Worm (Caenorhabditis elegans): ENCODE data around the gene F28C6.9.

F28C6.9 gene

DNA sequence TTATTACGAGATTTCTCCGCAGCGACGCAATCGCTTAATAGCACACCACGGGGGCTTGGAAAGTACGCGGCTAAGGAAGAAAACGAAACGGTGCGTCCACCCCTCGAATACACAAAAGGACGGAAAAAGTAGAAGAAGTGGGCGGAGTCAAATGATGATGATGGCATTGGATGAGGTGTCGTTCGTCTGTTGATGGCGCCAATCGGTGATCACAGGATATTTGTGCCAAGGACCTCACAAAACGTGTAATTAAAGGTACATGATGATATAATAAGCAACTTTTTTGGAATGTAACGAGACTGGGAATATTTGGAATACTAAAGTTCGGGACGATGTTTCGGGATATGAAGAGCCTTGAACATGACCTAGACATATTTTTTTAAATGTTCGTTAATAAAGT is 24.4 kb upstream of the F28C6.9 start, which contains the start of gene cutl-12:
TSS of gene cutl-12 (minus strand) at position 101 of the 400 bp plus-strand sequence.
- TF ChIP-seq elt-1 (tag; optimal IDR thresholded peaks at IDR 0.05) (no peak), pha-4 (tag; optimal IDR thresholded peaks at IDR 0.05) (no peak)

DNA sequence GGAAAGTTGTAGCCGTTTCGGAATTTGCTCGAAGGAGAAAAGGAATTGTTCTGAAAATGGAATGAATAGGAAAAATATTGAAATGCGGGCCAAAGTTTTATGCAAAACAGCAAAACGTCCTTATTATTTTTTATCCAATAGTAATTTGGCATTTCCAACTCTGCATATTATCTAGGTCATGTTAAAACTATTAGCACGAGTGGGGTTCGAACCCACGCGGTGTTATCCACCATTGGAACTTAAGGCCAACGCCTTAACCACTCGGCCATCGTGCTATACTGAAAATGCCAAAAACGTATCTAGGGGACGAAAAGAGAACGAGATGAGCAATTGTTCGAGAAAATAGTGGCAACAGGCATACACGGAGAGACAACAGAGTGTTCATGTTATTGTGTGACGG is 21.8 kb upstream of the F28C6.9 start:
- no peak for TF ChIP-seq R02D3.7 (tag; optimal IDR thresholded peaks at IDR 0.05)
- TF ChIP-seq nhr-43 (tag; optimal IDR thresholded peaks at IDR 0.05; ENCODE audit: poor library complexity, severe bottlenecking), result no peak
- TF ChIP-seq fos-1 (tag; optimal IDR thresholded peaks at IDR 0.05), result no peak
- TF ChIP-seq nhr-12 (tag; optimal IDR thresholded peaks at IDR 0.05), result no peak
- no peak for TF ChIP-seq egl-27 (tag; optimal IDR thresholded peaks at IDR 0.05)
- no peak for TF ChIP-seq eor-1 (tag; optimal IDR thresholded peaks at IDR 0.05)
- no peak for TF ChIP-seq elt-2 (tag; optimal IDR thresholded peaks at IDR 0.05)
- TF ChIP-seq zag-1 (tag; optimal IDR thresholded peaks at IDR 0.05), result no peak
- no peak for TF ChIP-seq hmg-11 (tag; optimal IDR thresholded peaks at IDR 0.05)
- no peak for TF ChIP-seq nhr-237 (tag; optimal IDR thresholded peaks at IDR 0.05)
- no peak for TF ChIP-seq nhr-76 (tag; optimal IDR thresholded peaks at IDR 0.05)
- no peak for TF ChIP-seq jun-1 (tag; optimal IDR thresholded peaks at IDR 0.05)
- no peak for TF ChIP-seq pha-4 (tag; optimal IDR thresholded peaks at IDR 0.05)
- TF ChIP-seq ceh-82 (tag; optimal IDR thresholded peaks at IDR 0.05), result no peak
- no peak for TF ChIP-seq fkh-10 (GFP tag; optimal IDR thresholded peaks at IDR 0.05)
- no peak for TF ChIP-seq elt-3 (tag; optimal IDR thresholded peaks at IDR 0.05)
- no peak for TF ChIP-seq nhr-11 (tag; optimal IDR thresholded peaks at IDR 0.05)
- no peak for TF ChIP-seq ceh-28 (tag; optimal IDR thresholded peaks at IDR 0.05)
- TF ChIP-seq sea-2 (GFP tag; optimal IDR thresholded peaks at IDR 0.05), result no peak
- TF ChIP-seq unc-62 (GFP tag; optimal IDR thresholded peaks at IDR 0.05), result no peak

DNA sequence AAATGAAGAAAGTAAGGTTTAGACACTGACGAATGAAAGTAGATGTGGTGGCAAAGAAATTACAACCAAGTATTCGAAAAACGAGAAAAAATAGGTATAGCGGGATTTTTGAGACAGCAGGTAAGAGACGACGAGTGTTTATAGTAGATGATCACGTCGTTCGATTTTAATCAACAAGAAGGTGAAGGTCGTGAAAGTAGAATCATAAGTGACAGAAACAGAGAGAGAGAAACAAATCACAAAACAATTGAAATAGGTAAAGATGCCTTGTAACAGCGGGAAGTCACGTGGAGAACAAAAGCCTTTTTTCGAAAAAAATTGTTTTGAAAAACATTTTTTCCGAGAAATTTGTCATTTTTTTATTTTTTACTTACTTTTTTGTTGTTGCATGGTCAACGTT is 20.1 kb upstream of the F28C6.9 start, which contains the start of gene T22C8.6:
TSS of gene T22C8.6 (minus strand) at position 194 of the 400 bp plus-strand sequence.
- peak; percentile 19 for TF ChIP-seq nhr-23 (tag; optimal IDR thresholded peaks at IDR 0.05)
- no peak for TF ChIP-seq pha-4 (tag; optimal IDR thresholded peaks at IDR 0.05)
- TF ChIP-seq nhr-25 (tag; optimal IDR thresholded peaks at IDR 0.05), result peak; percentile 33

DNA sequence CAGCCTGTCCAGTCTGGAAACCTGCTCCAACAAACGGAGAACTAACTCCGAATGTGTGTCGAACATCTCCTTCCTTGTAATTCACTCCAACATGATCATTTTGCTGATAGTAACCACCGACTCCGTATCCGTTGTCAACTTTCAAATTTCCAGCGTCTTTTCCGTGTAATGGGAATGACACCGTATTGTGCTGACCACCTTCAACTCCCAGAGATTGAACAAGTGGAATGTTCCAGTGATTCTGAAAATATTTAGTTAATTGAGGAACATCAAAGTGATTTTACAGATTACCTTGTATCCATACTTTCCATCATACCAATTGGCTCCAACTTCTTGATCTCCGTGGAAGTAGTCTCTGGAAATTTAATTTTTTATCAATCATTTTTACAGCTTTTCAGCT is 17.9 kb upstream of the F28C6.9 start:
- TF ChIP-seq ztf-11 (tag; optimal IDR thresholded peaks at IDR 0.05) (no peak), unc-62 (GFP tag; optimal IDR thresholded peaks at IDR 0.05) (no peak), jun-1 (tag; optimal IDR thresholded peaks at IDR 0.05) (no peak), ZK546.5 (tag; optimal IDR thresholded peaks at IDR 0.05) (no peak), nhr-11 (tag; optimal IDR thresholded peaks at IDR 0.05) (no peak), unc-39 (tag; optimal IDR thresholded peaks at IDR 0.05) (no peak), elt-1 (tag; optimal IDR thresholded peaks at IDR 0.05) (no peak), nhr-67 (tag; optimal IDR thresholded peaks at IDR 0.05) (no peak), daf-12 (tag; optimal IDR thresholded peaks at IDR 0.05) (no peak), ceh-82 (tag; optimal IDR thresholded peaks at IDR 0.05) (no peak), ztf-4 (tag; optimal IDR thresholded peaks at IDR 0.05) (no peak), nhr-25 (tag; optimal IDR thresholded peaks at IDR 0.05) (no peak), tbx-2 (tag; optimal IDR thresholded peaks at IDR 0.05) (no peak), pha-4 (tag; optimal IDR thresholded peaks at IDR 0.05) (no peak), elt-2 (tag; optimal IDR thresholded peaks at IDR 0.05) (no peak), ama-1 (optimal IDR thresholded peaks at IDR 0.05) (no peak), nfya-1 (tag; optimal IDR thresholded peaks at IDR 0.05; ENCODE audit: insufficient read depth) (no peak), sea-2 (GFP tag; optimal IDR thresholded peaks at IDR 0.05) (no peak)

DNA sequence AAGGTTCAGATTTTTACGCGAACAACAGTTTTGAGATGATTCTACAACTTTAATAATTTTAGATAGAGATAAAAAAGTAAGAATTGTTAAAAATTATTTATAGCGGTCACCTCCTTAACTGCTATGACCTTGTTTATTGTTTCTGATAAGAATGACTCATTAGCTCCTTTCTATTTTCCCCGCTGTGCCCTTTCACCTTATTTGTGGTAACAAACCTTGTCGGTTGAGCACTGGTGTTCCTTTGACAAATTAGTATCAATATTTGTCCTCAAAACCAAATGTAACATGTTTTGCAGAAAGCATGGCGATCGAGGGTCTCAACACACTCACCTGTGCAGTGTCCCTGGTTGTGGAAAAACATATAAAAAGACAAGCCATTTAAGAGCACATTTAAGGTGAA is 16.6 kb upstream of the F28C6.9 start:
- no peak for TF ChIP-seq lin-39 (tag; optimal IDR thresholded peaks at IDR 0.05)
- TF ChIP-seq pha-4 (tag; optimal IDR thresholded peaks at IDR 0.05), result peak; percentile 48

DNA sequence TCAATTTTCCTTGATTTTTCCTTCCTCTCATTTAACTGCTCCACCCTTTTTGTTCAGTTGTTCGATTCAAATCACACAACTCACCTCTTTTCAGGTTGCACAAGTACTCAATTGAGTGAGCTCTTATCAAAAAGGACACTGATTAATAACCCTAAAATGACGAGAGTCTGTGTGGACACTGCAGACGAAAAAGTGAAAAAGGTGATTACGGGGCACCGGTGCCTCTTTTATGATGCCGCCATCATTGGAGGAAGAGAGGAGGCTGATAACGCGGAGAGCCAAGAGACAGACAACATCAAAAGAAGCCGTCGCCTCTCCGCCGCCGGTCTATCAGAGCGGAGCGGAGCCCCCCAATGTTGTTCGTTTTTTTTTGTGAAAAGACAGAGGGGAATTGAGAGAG is 15.2 kb upstream of the F28C6.9 start, which contains the start of gene sptf-2:
TSS of gene sptf-2 (plus strand) at position 297 of the 400 bp plus-strand sequence.
- TF ChIP-seq nfya-1 (tag; optimal IDR thresholded peaks at IDR 0.05; ENCODE audit: insufficient read depth) (peak; percentile 16), jun-1 (tag; optimal IDR thresholded peaks at IDR 0.05) (peak; percentile 75), skn-1 (tag; optimal IDR thresholded peaks at IDR 0.05) (peak; percentile 17), ceh-9 (tag; optimal IDR thresholded peaks at IDR 0.05) (no peak), pha-4 (tag; optimal IDR thresholded peaks at IDR 0.05) (peak; percentile 34), elt-3 (tag; optimal IDR thresholded peaks at IDR 0.05) (no peak), elt-2 (tag; optimal IDR thresholded peaks at IDR 0.05) (peak; percentile 98), hmg-11 (tag; optimal IDR thresholded peaks at IDR 0.05) (no peak), pqm-1 (tag; optimal IDR thresholded peaks at IDR 0.05) (peak; percentile 88)
